Fruit fly (Drosophila melanogaster): ENCODE data around the gene FER.

The FER gene

DNA sequence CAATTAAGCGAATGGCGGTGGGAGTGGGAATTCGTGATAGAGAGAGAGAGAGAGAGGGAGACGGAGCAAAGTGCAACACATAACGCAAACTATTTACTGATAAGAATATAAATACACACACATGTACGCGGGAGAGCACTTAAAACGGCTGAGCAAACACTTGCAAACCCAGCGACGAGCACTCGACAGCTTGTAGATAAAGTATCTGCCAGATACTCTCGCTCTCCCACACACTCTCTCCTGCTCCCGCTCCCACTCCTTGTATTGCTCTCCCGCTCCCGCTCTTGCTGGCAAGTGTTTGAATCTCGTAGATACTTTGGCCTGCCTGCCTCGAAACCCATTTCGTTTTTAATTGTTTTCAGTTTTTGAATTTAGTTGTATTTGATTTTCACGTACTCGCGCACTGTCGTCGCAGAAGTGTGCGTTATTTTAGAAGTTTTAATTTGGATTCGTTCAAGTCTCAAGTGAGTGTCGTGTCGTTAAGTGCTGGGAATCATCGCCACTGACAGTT, 33.9 kb upstream of the FER start (continued):
- no peak for TF ChIP-seq Abd-B (GFP tag; optimal IDR thresholded peaks at IDR 0.05)
- peak; percentile 46 for TF ChIP-seq gcm (GFP tag; optimal IDR thresholded peaks at IDR 0.05)
- TF ChIP-seq HLH54F (GFP tag; optimal IDR thresholded peaks at IDR 0.05) = no peak
- no peak for TF ChIP-seq Oaz (GFP tag; IDR thresholded peaks at IDR 0.05)
- TF ChIP-seq mld (GFP tag; IDR thresholded peaks at IDR 0.05; ENCODE audit: partially characterized antibody) = no peak
- no peak for TF ChIP-seq Dfd (GFP tag; optimal IDR thresholded peaks at IDR 0.05)
- no peak for TF ChIP-seq CG17361 (GFP tag; IDR thresholded peaks at IDR 0.05)
- TF ChIP-seq HHEX (GFP tag; optimal IDR thresholded peaks at IDR 0.05) = peak; percentile 62
- no peak for TF ChIP-seq NC2α (GFP tag; optimal IDR thresholded peaks at IDR 0.05)
- TF ChIP-seq exex (tag; optimal IDR thresholded peaks at IDR 0.05) = peak; percentile 38
- TF ChIP-seq lilli (GFP tag; optimal IDR thresholded peaks at IDR 0.05) = peak; percentile 18
- peak; percentile 19 for TF ChIP-seq CG9727 (GFP tag; optimal IDR thresholded peaks at IDR 0.05)
- TF ChIP-seq CG32767 (GFP tag; IDR thresholded peaks at IDR 0.05) = peak; percentile 62; the same call in 1 of the 2 replicates
- TF ChIP-seq CG17568 (GFP tag; optimal IDR thresholded peaks at IDR 0.05) = peak; percentile 70
- peak; percentile 34 for TF ChIP-seq her (GFP tag; optimal IDR thresholded peaks at IDR 0.05)
- peak; percentile 58; the same call in 1 of the 2 replicates for TF ChIP-seq hbn (GFP tag; IDR thresholded peaks at IDR 0.05; ENCODE audit: partially characterized antibody)
- peak; percentile 3 for TF ChIP-seq CG7839 (tag; optimal IDR thresholded peaks at IDR 0.05)
- TF ChIP-seq onecut (GFP tag; IDR thresholded peaks at IDR 0.05) = peak; percentile 59; the same call in 1 of the 2 replicates
- peak; percentile 36 for TF ChIP-seq lbe (GFP tag; optimal IDR thresholded peaks at IDR 0.05)
- TF ChIP-seq CG10267 (tag; optimal IDR thresholded peaks at IDR 0.05) = no peak
- TF ChIP-seq CG17385 (GFP tag; optimal IDR thresholded peaks at IDR 0.05) = peak; percentile 58
- TF ChIP-seq hb (GFP tag; IDR thresholded peaks at IDR 0.05; ENCODE audit: partially characterized antibody) = no peak
- peak; percentile 54 for TF ChIP-seq CG4360 (GFP tag; IDR thresholded peaks at IDR 0.05)
- peak; percentile 49; the same call in 1 of the 3 replicates for TF ChIP-seq CG11695 (GFP tag; IDR thresholded peaks at IDR 0.05)
- no peak for TF ChIP-seq Hr51 (GFP tag; optimal IDR thresholded peaks at IDR 0.05)
- no peak for TF ChIP-seq Fer2 (tag; optimal IDR thresholded peaks at IDR 0.05)
- TF ChIP-seq btn (GFP tag; optimal IDR thresholded peaks at IDR 0.05) = no peak
- no peak for TF ChIP-seq ara (GFP tag; IDR thresholded peaks at IDR 0.05)
- peak; percentile 29 for TF ChIP-seq dmrt99B (tag; optimal IDR thresholded peaks at IDR 0.05)
- TF ChIP-seq eve (GFP tag; optimal IDR thresholded peaks at IDR 0.05) = no peak
- TF ChIP-seq CG10366 (GFP tag; IDR thresholded peaks at IDR 0.05) = no peak
- TF ChIP-seq wek (GFP tag; optimal IDR thresholded peaks at IDR 0.05) = peak; percentile 81
- TF ChIP-seq BtbVII (GFP tag; optimal IDR thresholded peaks at IDR 0.05) = peak; percentile 69
- TF ChIP-seq CG18011 (GFP tag; optimal IDR thresholded peaks at IDR 0.05) = peak; percentile 16
- TF ChIP-seq CG11247 (GFP tag; IDR thresholded peaks at IDR 0.05) = no peak
- peak; percentile 49 for TF ChIP-seq nerfin-1 (tag; optimal IDR thresholded peaks at IDR 0.05)
- no peak for TF ChIP-seq br (optimal IDR thresholded peaks at IDR 0.05)
- no peak for TF ChIP-seq jigr1 (GFP tag; IDR thresholded peaks at IDR 0.05)
- no peak for TF ChIP-seq CG2116 (GFP tag; optimal IDR thresholded peaks at IDR 0.05)
- peak; percentile 21 for TF ChIP-seq CG3163 (GFP tag; optimal IDR thresholded peaks at IDR 0.05)
- TF ChIP-seq seq (GFP tag; IDR thresholded peaks at IDR 0.05) = no peak; the same call in 1 of the 2 replicates
- TF ChIP-seq Ptx1 (GFP tag; IDR thresholded peaks at IDR 0.05) = no peak
- TF ChIP-seq ab (GFP tag; optimal IDR thresholded peaks at IDR 0.05) = no peak
- no peak for TF ChIP-seq Dip3 (GFP tag; optimal IDR thresholded peaks at IDR 0.05)
- TF ChIP-seq HLHmδ (GFP tag; optimal IDR thresholded peaks at IDR 0.05) = peak; percentile 51
- 0 out of 2 replicates have a peak, but pooled peaks have one; percentile 11 for TF ChIP-seq bbx (GFP tag; IDR thresholded peaks at IDR 0.05; ENCODE audit: partially characterized antibody)
- TF ChIP-seq caup (GFP tag; optimal IDR thresholded peaks at IDR 0.05; ENCODE audit: severe bottlenecking) = peak; percentile 69
- no peak for TF ChIP-seq bigmax (GFP tag; optimal IDR thresholded peaks at IDR 0.05)
- no peak for TF ChIP-seq Oli (tag; optimal IDR thresholded peaks at IDR 0.05)
- TF ChIP-seq so (GFP tag; IDR thresholded peaks at IDR 0.05) = peak; percentile 61; the same call in 1 of the 3 replicates

Measured in whole organism, embryonic.